Worm (Caenorhabditis elegans): Measurements from ENCODE around the gene R12B2.13.

DNA sequence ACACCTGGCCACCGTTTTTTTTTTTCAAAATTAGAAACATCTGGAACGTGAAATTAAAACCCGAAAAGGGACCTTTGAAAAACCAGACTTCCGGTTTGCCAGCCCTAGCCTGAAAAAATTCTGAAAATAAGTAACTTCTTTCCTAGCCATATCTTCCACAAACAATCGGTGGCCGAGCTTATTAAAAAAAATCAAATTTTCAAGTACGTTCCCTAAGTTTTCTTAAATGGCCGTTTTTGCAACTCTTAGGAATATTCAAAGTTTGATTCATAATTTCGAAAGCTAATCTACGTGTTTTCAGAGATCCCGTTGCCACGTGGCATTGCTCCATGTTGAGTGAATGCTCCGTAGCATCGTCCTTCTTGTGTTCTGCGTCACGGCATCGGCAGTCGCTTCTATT lies 9.7 kb downstream of the R12B2.13 start, which contains the start of gene R12B2.8:
- TF ChIP-seq Y105C5A.15 (GFP tag; IDR thresholded peaks at IDR 0.05), result no peak
- no peak for TF ChIP-seq ceh-28 (tag; optimal IDR thresholded peaks at IDR 0.05)
- TF ChIP-seq aly-2 (tag; optimal IDR thresholded peaks at IDR 0.05), result no peak
